Worm (Caenorhabditis elegans) whole organism, L4 larva: ENCODE measurements around the gene D2062.1.
"Not testable (repeated sequence)": the region's sequence is repeated elsewhere in the genome, so short reads cannot be mapped to it uniquely, and the experiment has no call there.

Experiments
- D1046.2 ChIP-seq: fragments of 200-800 bp; sonication (Bioruptor generic); IDR thresholded peaks from 2 replicates; pipeline ENCODE4 v1.3.6; 2022; ENCODE audit warnings: missing genetic modification characterization, missing compliant biosample characterization
- F26F4.8 ChIP-seq: fragments of 200-800 bp; sonication (Bioruptor generic); conservative IDR thresholded peaks from 2 replicates; pipeline ENCODE4 v1.3.6; 2022; ENCODE audit warnings: missing genetic modification characterization, missing compliant biosample characterization
- F49E8.2 ChIP-seq: sonication (generic microtip); optimal IDR thresholded peaks from 2 replicates; lab custom pipeline; 2016; ENCODE audit warnings: missing compliant biosample characterization, mild to moderate bottlenecking, missing genetic modification characterization, borderline replicate concordance
- T20F7.1 ChIP-seq: fragments of 200-800 bp; sonication (Bioruptor generic); optimal IDR thresholded peaks from 2 replicates; lab custom pipeline; 2018; ENCODE audit warnings: mild to moderate bottlenecking, missing genetic modification characterization, missing compliant biosample characterization
- Y105C5A.15 ChIP-seq: fragments of 200-800 bp; sonication (Bioruptor generic); IDR thresholded peaks from 2 replicates; pipeline ENCODE4 v1.3.6; 2022; ENCODE audit warnings: missing genetic modification characterization, missing compliant biosample characterization
- Y48G9A.11 ChIP-seq: fragments of 200-800 bp; sonication (Bioruptor generic); IDR thresholded peaks from 2 replicates; pipeline ENCODE4 v1.3.6; 2022; ENCODE audit warnings: missing genetic modification reagents, missing genetic modification characterization, missing compliant biosample characterization
- Y5F2A.4 ChIP-seq: fragments of 200-800 bp; sonication (Bioruptor generic); optimal IDR thresholded peaks from 2 replicates; lab custom pipeline; 2018; ENCODE audit warnings: mild to moderate bottlenecking, missing genetic modification characterization, missing compliant biosample characterization
- ZK546.5 ChIP-seq, 2 experiments: sonication (generic microtip); optimal IDR thresholded peaks; 2 replicates each; lab custom pipeline; 2017; ENCODE audit warnings: missing biosample characterization in 2 of 2, missing genetic modification characterization in 2 of 2
- aha-1 ChIP-seq: fragments of 150-350 bp; peaks from one replicate; lab custom pipeline; 2014; ENCODE audit warnings: missing biosample characterization, missing genetic modification characterization
- attf-4 ChIP-seq: sonication (generic microtip); optimal IDR thresholded peaks from 3 replicates; lab custom pipeline; 2017; ENCODE audit warnings: missing biosample characterization, missing genetic modification characterization
- ceh-20 ChIP-seq: fragments of 200-800 bp; sonication (Bioruptor generic); IDR thresholded peaks from 2 replicates; pipeline ENCODE4 v1.3.6; 2022; ENCODE audit warnings: missing genetic modification reagents, missing genetic modification characterization, missing compliant biosample characterization
- ces-1 ChIP-seq: fragments of 150-350 bp; sonication (generic microtip); optimal IDR thresholded peaks from 4 replicates; lab custom pipeline; 2014; ENCODE audit warnings: missing biosample characterization, missing genetic modification reagents, missing genetic modification characterization
- daf-12 ChIP-seq: fragments of 150-350 bp; optimal IDR thresholded peaks from 2 replicates; lab custom pipeline; 2014; ENCODE audit warnings: missing biosample characterization, missing genetic modification reagents, missing genetic modification characterization
- dpl-1 ChIP-seq: fragments of 150-350 bp; optimal IDR thresholded peaks from 2 replicates; lab custom pipeline; 2014; ENCODE audit warnings: missing biosample characterization, missing genetic modification reagents, missing genetic modification characterization
- egl-27 ChIP-seq: sonication (generic microtip); optimal IDR thresholded peaks from 3 replicates; lab custom pipeline; 2017; ENCODE audit warnings: missing biosample characterization, missing genetic modification reagents, missing genetic modification characterization
- egl-43 ChIP-seq: fragments of 200-800 bp; sonication (Bioruptor generic); IDR thresholded peaks from 2 replicates; pipeline ENCODE4 v1.3.6; 2022; ENCODE audit warnings: missing genetic modification reagents, missing genetic modification characterization, missing compliant biosample characterization
- gei-8 ChIP-seq: fragments of 200-800 bp; sonication (Bioruptor generic); optimal IDR thresholded peaks from 2 replicates; lab custom pipeline; 2018; ENCODE audit warnings: mild to moderate bottlenecking, missing genetic modification characterization, missing compliant biosample characterization
- hlh-11 ChIP-seq: fragments of 200-800 bp; sonication (Bioruptor generic); optimal IDR thresholded peaks from 2 replicates; lab custom pipeline; 2018; ENCODE audit warnings: mild to moderate bottlenecking, missing genetic modification characterization, missing compliant biosample characterization
- jun-1 ChIP-seq: fragments of 150-350 bp; optimal IDR thresholded peaks from 2 replicates; lab custom pipeline; 2014; ENCODE audit warnings: missing biosample characterization, missing genetic modification reagents, missing genetic modification characterization
- lin-1 ChIP-seq: fragments of 200-800 bp; sonication (Bioruptor generic); IDR thresholded peaks from 2 replicates; pipeline ENCODE4 v1.3.6; 2022; ENCODE audit warnings: missing genetic modification reagents, missing genetic modification characterization, missing compliant biosample characterization
- lin-39 ChIP-seq: fragments of 150-350 bp; optimal IDR thresholded peaks from 2 replicates; lab custom pipeline; 2014; ENCODE audit warnings: missing biosample characterization, missing genetic modification reagents, missing genetic modification characterization
- lsy-2 ChIP-seq, 2 experiments: fragments of 150-350 bp in 1 of 2; sonication (generic microtip) in 1 of 2; optimal IDR thresholded peaks; 2 replicates each; lab custom pipeline; 2014 to 2017; ENCODE audit warnings: missing biosample characterization in 2 of 2, missing genetic modification characterization in 2 of 2
- mdl-1 ChIP-seq, 2 experiments: fragments of 150-350 bp in 1 of 2; sonication (generic microtip) in 1 of 2; optimal IDR thresholded peaks; 2 replicates each; lab custom pipeline; 2014 to 2017; ENCODE audit warnings: missing biosample characterization in 2 of 2, missing genetic modification characterization in 2 of 2
- mes-2 ChIP-seq: sonication (generic microtip); optimal IDR thresholded peaks from 2 replicates; lab custom pipeline; 2016; ENCODE audit warnings: missing genotype, mild to moderate bottlenecking, missing genetic modification characterization, missing compliant biosample characterization; ENCODE audit not compliant: poor library complexity, severe bottlenecking
- mxl-3 ChIP-seq: fragments of 200-800 bp; sonication (Bioruptor generic); optimal IDR thresholded peaks from 2 replicates; lab custom pipeline; 2018; ENCODE audit warnings: mild to moderate bottlenecking, missing genetic modification characterization, missing compliant biosample characterization
- nhr-102 ChIP-seq: sonication (generic microtip); optimal IDR thresholded peaks from 2 replicates; lab custom pipeline; 2016; ENCODE audit warnings: mild to moderate bottlenecking, missing genetic modification characterization, moderate library complexity, missing compliant biosample characterization
- nhr-11 ChIP-seq: fragments of 150-350 bp; optimal IDR thresholded peaks from 2 replicates; lab custom pipeline; 2014; ENCODE audit warnings: missing biosample characterization, missing genetic modification characterization
- nhr-25 ChIP-seq: sonication (generic microtip); optimal IDR thresholded peaks from 2 replicates; lab custom pipeline; 2017; ENCODE audit warnings: missing genetic modification characterization, mild to moderate bottlenecking, missing compliant biosample characterization, antibody characterized with exemption, moderate library complexity, borderline replicate concordance; ENCODE audit not compliant: insufficient read depth
- nhr-28 ChIP-seq: fragments of 150-350 bp; optimal IDR thresholded peaks from 2 replicates; lab custom pipeline; 2014; ENCODE audit warnings: missing biosample characterization, missing genetic modification characterization
- nhr-77 ChIP-seq: fragments of 150-350 bp; optimal IDR thresholded peaks from 2 replicates; lab custom pipeline; 2014; ENCODE audit warnings: missing biosample characterization, missing genetic modification characterization
- php-3 ChIP-seq: fragments of 200-800 bp; sonication (Bioruptor generic); IDR thresholded peaks from 2 replicates; pipeline ENCODE4 v1.3.6; 2022; ENCODE audit warnings: missing genetic modification reagents, missing genetic modification characterization, missing compliant biosample characterization
- rbr-2 ChIP-seq: sonication (generic microtip); optimal IDR thresholded peaks from 2 replicates; lab custom pipeline; 2016; ENCODE audit warnings: missing genotype, missing genetic modification characterization, missing compliant biosample characterization
- set-16 ChIP-seq: fragments of 200-800 bp; sonication (Bioruptor generic); IDR thresholded peaks from 2 replicates; pipeline ENCODE4 v1.3.6; 2022; ENCODE audit warnings: missing genetic modification reagents, missing genetic modification characterization, missing compliant biosample characterization
- tra-1 ChIP-seq: fragments of 200-800 bp; sonication (Bioruptor generic); IDR thresholded peaks from 2 replicates; pipeline ENCODE4 v1.3.6; 2022; ENCODE audit warnings: missing genetic modification reagents, missing genetic modification characterization, missing compliant biosample characterization
- unc-62 ChIP-seq, 3 experiments: fragments of 150-350 bp in 1 of 3; sonication (generic microtip); optimal IDR thresholded peaks in 2 of 3; peaks in 1 of 3; 1 replicate in 1 of 3; 2 replicates in 2 of 3; lab custom pipeline; 2014 to 2017; ENCODE audit warnings: missing biosample characterization in 3 of 3, missing genetic modification characterization in 3 of 3, missing genetic modification reagents in 3 of 3, missing genotype in 1 of 3
- zfp-3 ChIP-seq: fragments of 200-800 bp; sonication (Bioruptor generic); conservative IDR thresholded peaks from 2 replicates; pipeline ENCODE4 v1.3.6; 2022; ENCODE audit warnings: missing genetic modification reagents, missing genetic modification characterization, missing compliant biosample characterization

Gene D2062.1

ce11 chrII:2656606-2657005 lies 25.3 kb downstream of the D2062.1 start, which contains the start of gene sri-47:
sri-47 (plus strand) TSS chrII:2656906.
- TF ChIP-seq nhr-102 (tag; lab: Kevin White, UChicago) (no peak), D1046.2 (0 out of 2 replicates have a peak, but pooled peaks have one; percentile 39), set-16 (GFP tag; lab: Robert Waterston, UW) (0 out of 2 replicates have a peak, but pooled peaks have one; percentile 23), dpl-1 (GFP tag; lab: Kevin White, UChicago) (no peak), ceh-20 (GFP tag; lab: Robert Waterston, UW) (no peak), unc-62 (GFP tag; optimal IDR thresholded peaks at IDR 0.05 in 1 of 2; lab: Kevin White, UChicago) (peak in 1 of 2 experiments; percentile 85), unc-62 (tag; optimal IDR thresholded peaks at IDR 0.05; lab: Kevin White, UChicago) (no peak)

DNA sequence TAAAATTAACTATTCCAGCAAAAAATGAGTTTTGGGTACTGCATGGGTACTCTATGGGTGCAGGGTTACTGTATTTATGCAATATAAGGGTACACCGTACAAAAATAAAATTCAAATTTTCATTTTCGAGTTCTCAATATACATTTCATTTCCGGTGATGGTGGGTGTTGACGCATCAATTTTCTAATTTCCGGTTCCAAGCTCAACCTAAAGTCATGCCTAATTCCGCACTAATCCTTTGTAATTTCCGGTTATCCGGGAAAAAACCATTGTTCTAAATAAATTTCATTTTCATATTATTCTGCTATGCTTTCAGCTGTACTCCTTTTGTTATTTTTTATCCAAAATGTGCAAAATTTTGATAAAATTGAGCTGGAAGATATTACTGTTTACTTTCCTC lies 28.1 kb downstream of the D2062.1 start, which contains the start of gene gcy-21:
TSS of gene gcy-21 (plus strand) at position 301 of the 400 bp plus-strand sequence.
- TF ChIP-seq mxl-3 (GFP tag; lab: Kevin White, UChicago) (no peak), hlh-11 (tag; lab: Kevin White, UChicago) (no peak), ZK546.5 (tag; optimal IDR thresholded peaks at IDR 0.05; lab: Kevin White, UChicago) (no peak), tra-1 (GFP tag; lab: Robert Waterston, UW) (no peak), unc-62 (GFP tag; optimal IDR thresholded peaks at IDR 0.05 in 1 of 2; lab: Kevin White, UChicago) (no peak), unc-62 (tag; optimal IDR thresholded peaks at IDR 0.05; lab: Kevin White, UChicago) (no peak), lin-1 (GFP tag; lab: Robert Waterston, UW) (no peak), nhr-25 (no peak)
- TF ChIP-seq, all 104 proteins: peak for 0

ce11 chrII:2665081-2665480 lies 33.8 kb downstream of the D2062.1 start, which contains the start of gene F22E5.2:
F22E5.2 (plus strand) TSS chrII:2665381.
- TF ChIP-seq aha-1 (tag; lab: Kevin White, UChicago) = peak; percentile 26

DNA sequence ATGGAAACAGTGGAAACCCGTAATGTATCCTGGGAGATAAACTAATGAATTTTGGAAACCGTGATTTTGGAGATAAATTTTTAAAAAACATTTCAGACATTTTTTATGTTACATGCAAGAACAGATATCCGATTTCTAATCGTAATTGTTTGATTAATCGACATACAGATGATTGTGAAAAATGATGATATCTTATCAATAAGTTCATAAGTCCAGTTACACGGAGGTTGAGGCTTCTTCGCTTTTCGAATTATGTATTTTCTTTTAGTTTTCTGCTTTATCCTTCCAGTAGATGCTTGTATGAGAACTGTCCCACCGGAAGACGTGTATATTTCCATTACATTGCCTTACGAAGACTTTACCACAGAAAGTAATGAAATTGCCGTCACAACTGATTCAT lies 34.3 kb downstream of the D2062.1 start, which contains the start of gene F22E5.22:
TSS of gene F22E5.22 (plus strand) at position 301 of the 400 bp plus-strand sequence.
- TF ChIP-seq attf-4 (tag; lab: Kevin White, UChicago) = no peak
- no peak for TF ChIP-seq egl-27 (tag; lab: Kevin White, UChicago)
- no peak for TF ChIP-seq F26F4.8 (GFP tag; lab: Robert Waterston, UW)
- TF ChIP-seq php-3 (GFP tag; lab: Robert Waterston, UW) = no peak
- no peak for TF ChIP-seq Y48G9A.11

- TF ChIP-seq rbr-2 (tag; lab: Kevin White, UChicago); T20F7.1; nhr-11: not testable (repeated sequence)
Observed at ce11 chrII:2672320-2672719, 41.1 kb downstream of the D2062.1 start, which contains the start of gene sri-57. sri-57 (minus strand) TSS chrII:2672420.

ce11 chrII:2673534-2673933 lies 42.3 kb downstream of the D2062.1 start, which contains the start of the genes F22E5.20 and F22E5.1:
F22E5.20 (minus strand) TSS chrII:2673634.
F22E5.1 (plus strand) TSS chrII:2673775.
- TF ChIP-seq daf-12; Y5F2A.4 (GFP tag; lab: Kevin White, UChicago); lsy-2 (tag; optimal IDR thresholded peaks at IDR 0.05; lab: Kevin White, UChicago): not testable (repeated sequence)

ce11 chrII:2677534-2678168 lies 46.4 kb downstream of the D2062.1 start, which contains the start of gene F22E5.17:
F22E5.17 (plus strand) TSS chrII:2678041.
- no peak for TF ChIP-seq Y105C5A.15 (GFP tag; lab: Robert Waterston, UW)
- 0 out of 2 replicates have a peak, but pooled peaks have one; percentile 12 for TF ChIP-seq lin-1 (GFP tag; lab: Robert Waterston, UW)
- TF ChIP-seq jun-1 (tag; lab: Kevin White, UChicago) = no peak
- no peak for TF ChIP-seq ces-1 (GFP tag; lab: Kevin White, UChicago)
- TF ChIP-seq lsy-2 (tag; optimal IDR thresholded peaks at IDR 0.05; lab: Kevin White, UChicago) = no peak
- TF ChIP-seq nhr-28 (tag; lab: Kevin White, UChicago) = peak; percentile 88
- TF ChIP-seq mes-2 (tag; lab: Kevin White, UChicago) = no peak
- TF ChIP-seq zfp-3 (GFP tag; lab: Robert Waterston, UW) = no peak
- TF ChIP-seq mdl-1 (tag; optimal IDR thresholded peaks at IDR 0.05; lab: Kevin White, UChicago) = no peak
- no peak for TF ChIP-seq lin-39 (tag; lab: Kevin White, UChicago)
- peak; percentile 7 for TF ChIP-seq nhr-77
- no peak for TF ChIP-seq F26F4.8 (GFP tag; lab: Robert Waterston, UW)
- TF ChIP-seq egl-43 (GFP tag; lab: Robert Waterston, UW) = 0 out of 2 replicates have a peak, but pooled peaks have one; percentile 41
- peak; percentile 48; the same call in 1 of the 2 replicates for TF ChIP-seq php-3 (GFP tag; lab: Robert Waterston, UW)
- TF ChIP-seq F49E8.2 (tag; lab: Kevin White, UChicago) = no peak
- no peak for TF ChIP-seq gei-8 (GFP tag; lab: Kevin White, UChicago)
